Worm (Caenorhabditis elegans) whole organism, young adult: Measurements from ENCODE around the gene best-2.
A peak's percentile ranks its signal among the peaks of the same experiment; 100 is the strongest.

Source experiments
- B0035.1 ChIP-seq: sonication (generic microtip); optimal IDR thresholded peaks from 2 replicates; lab custom pipeline; 2016; ENCODE audit warnings: missing genetic modification characterization, mild to moderate bottlenecking, missing compliant biosample characterization, missing genotype, missing genetic modification reagents
- C06A6.2 ChIP-seq: fragments of 200-800 bp; sonication (Bioruptor generic); conservative IDR thresholded peaks from 2 replicates; pipeline ENCODE4 v1.3.6; 2022; ENCODE audit warnings: missing genetic modification characterization, missing compliant biosample characterization
- C17E4.6 ChIP-seq: fragments of 200-800 bp; sonication (Bioruptor generic); IDR thresholded peaks from 2 replicates; pipeline ENCODE4 v1.3.6; 2022; ENCODE audit warnings: missing genetic modification reagents, missing genetic modification characterization, missing compliant biosample characterization
- F23B12.7 ChIP-seq: sonication (generic microtip); optimal IDR thresholded peaks from 2 replicates; lab custom pipeline; 2017; ENCODE audit warnings: missing genetic modification characterization, mild to moderate bottlenecking, missing compliant biosample characterization, antibody characterized with exemption, moderate library complexity; ENCODE audit not compliant: insufficient read depth
- K11D2.4 ChIP-seq: fragments of 200-800 bp; sonication (Bioruptor generic); IDR thresholded peaks from 2 replicates; pipeline ENCODE4 v1.3.6; 2022; ENCODE audit warnings: missing genetic modification reagents, missing genetic modification characterization, missing compliant biosample characterization
- T07F8.4 ChIP-seq: sonication (generic microtip); optimal IDR thresholded peaks from 2 replicates; lab custom pipeline; 2016; ENCODE audit warnings: mild to moderate bottlenecking, missing genetic modification characterization, moderate library complexity, missing compliant biosample characterization
- ZK185.1 ChIP-seq: sonication (generic microtip); optimal IDR thresholded peaks from 2 replicates; lab custom pipeline; 2016; ENCODE audit warnings: mild to moderate bottlenecking, missing genetic modification characterization, missing compliant biosample characterization; ENCODE audit not compliant: poor library complexity, severe bottlenecking
- aptf-2 ChIP-seq: fragments of 200-800 bp; sonication (Bioruptor generic); conservative IDR thresholded peaks from 2 replicates; pipeline ENCODE4 v1.3.6; 2022; ENCODE audit warnings: missing genetic modification reagents, missing genetic modification characterization, missing compliant biosample characterization
- aptf-3 ChIP-seq: fragments of 200-800 bp; sonication (Bioruptor generic); IDR thresholded peaks from 2 replicates; pipeline ENCODE4 v1.3.6; 2022; ENCODE audit warnings: missing genetic modification characterization, missing compliant biosample characterization
- ccch-3 ChIP-seq: fragments of 200-800 bp; sonication (Bioruptor generic); optimal IDR thresholded peaks from 2 replicates; lab custom pipeline; 2018; ENCODE audit warnings: mild to moderate bottlenecking, missing genetic modification characterization, missing compliant biosample characterization
- ceh-58 ChIP-seq: fragments of 200-800 bp; sonication (Bioruptor generic); IDR thresholded peaks from 2 replicates; pipeline ENCODE4 v1.3.6; 2022; ENCODE audit warnings: missing genetic modification characterization, missing compliant biosample characterization
- chd-7 ChIP-seq: sonication (generic microtip); optimal IDR thresholded peaks from 2 replicates; lab custom pipeline; 2016; ENCODE audit warnings: mild to moderate bottlenecking, missing genetic modification characterization, moderate library complexity, missing compliant biosample characterization
- die-1 ChIP-seq: sonication (generic microtip); optimal IDR thresholded peaks from 2 replicates; lab custom pipeline; 2016; ENCODE audit warnings: missing genotype, mild to moderate bottlenecking, missing genetic modification characterization, missing compliant biosample characterization
- egl-18 ChIP-seq: fragments of 200-800 bp; sonication (Bioruptor generic); IDR thresholded peaks from 2 replicates; pipeline ENCODE4 v1.3.6; 2022; ENCODE audit warnings: missing genetic modification reagents, missing genetic modification characterization, missing compliant biosample characterization
- egrh-3 ChIP-seq: fragments of 200-800 bp; sonication (Bioruptor generic); IDR thresholded peaks from 2 replicates; pipeline ENCODE4 v1.3.6; 2022; ENCODE audit warnings: missing genetic modification reagents, missing genetic modification characterization, missing compliant biosample characterization
- fkh-3 ChIP-seq: sonication (generic microtip); optimal IDR thresholded peaks from 2 replicates; lab custom pipeline; 2016; ENCODE audit warnings: mild to moderate bottlenecking, missing genetic modification characterization, missing compliant biosample characterization
- hlh-26 ChIP-seq: fragments of 200-800 bp; sonication (Bioruptor generic); conservative IDR thresholded peaks from 2 replicates; pipeline ENCODE4 v1.3.6; 2022; ENCODE audit warnings: missing genetic modification reagents, missing genetic modification characterization, missing compliant biosample characterization
- hmg-1.2 ChIP-seq: fragments of 200-800 bp; sonication (Bioruptor generic); IDR thresholded peaks from 2 replicates; pipeline ENCODE4 v1.3.6; 2022; ENCODE audit warnings: missing genetic modification reagents, missing genetic modification characterization, missing compliant biosample characterization
- hsf-1 ChIP-seq: fragments of 200-800 bp; sonication (Bioruptor generic); IDR thresholded peaks from 2 replicates; pipeline ENCODE4 v1.3.6; 2022; ENCODE audit warnings: missing genetic modification reagents, missing genetic modification characterization, missing compliant biosample characterization
- let-526 ChIP-seq: fragments of 200-800 bp; sonication (Bioruptor generic); IDR thresholded peaks from 2 replicates; pipeline ENCODE4 v1.3.6; 2022; ENCODE audit warnings: missing genetic modification reagents, missing genetic modification characterization, missing compliant biosample characterization
- let-607 ChIP-seq, 2 experiments: fragments of 200-800 bp in 1 of 2; sonication (Bioruptor generic) in 1 of 2; sonication (generic microtip) in 1 of 2; optimal IDR thresholded peaks; 2 replicates each; lab custom pipeline; 2016 to 2018; ENCODE audit warnings: mild to moderate bottlenecking in 2 of 2, missing compliant biosample characterization in 2 of 2, missing genetic modification characterization in 2 of 2, moderate library complexity in 2 of 2, missing genotype in 1 of 2
- lin-40 ChIP-seq: sonication (generic microtip); optimal IDR thresholded peaks from 2 replicates; lab custom pipeline; 2016; ENCODE audit warnings: missing genetic modification characterization, mild to moderate bottlenecking, missing compliant biosample characterization, missing genotype, missing genetic modification reagents
- madf-10 ChIP-seq: sonication (generic microtip); optimal IDR thresholded peaks from 2 replicates; lab custom pipeline; 2016; ENCODE audit warnings: mild to moderate bottlenecking, missing genetic modification characterization, missing compliant biosample characterization
- madf-3 ChIP-seq: fragments of 200-800 bp; sonication (Bioruptor generic); IDR thresholded peaks from 2 replicates; pipeline ENCODE4 v1.3.6; 2022; ENCODE audit warnings: missing genetic modification reagents, missing genetic modification characterization, missing compliant biosample characterization
- madf-6 ChIP-seq: fragments of 200-800 bp; sonication (Bioruptor generic); IDR thresholded peaks from 2 replicates; pipeline ENCODE4 v1.3.6; 2022; ENCODE audit warnings: missing genetic modification reagents, missing genetic modification characterization, missing compliant biosample characterization
- mel-28 ChIP-seq: sonication (generic microtip); optimal IDR thresholded peaks from 2 replicates; lab custom pipeline; 2016; ENCODE audit warnings: borderline replicate concordance, mild to moderate bottlenecking, missing genetic modification characterization, missing compliant biosample characterization
- mxl-1 ChIP-seq: sonication (generic microtip); optimal IDR thresholded peaks from 2 replicates; lab custom pipeline; 2016; ENCODE audit warnings: missing genetic modification characterization, missing compliant biosample characterization
- nhr-179 ChIP-seq: sonication (generic microtip); optimal IDR thresholded peaks from 2 replicates; lab custom pipeline; 2016; ENCODE audit warnings: mild to moderate bottlenecking, missing genetic modification characterization, missing compliant biosample characterization
- nhr-90 ChIP-seq: sonication (generic microtip); optimal IDR thresholded peaks from 2 replicates; lab custom pipeline; 2016; ENCODE audit warnings: missing genotype, mild to moderate bottlenecking, missing genetic modification characterization, missing compliant biosample characterization
- pbrm-1 ChIP-seq: fragments of 200-800 bp; sonication (Bioruptor generic); IDR thresholded peaks from 2 replicates; pipeline ENCODE4 v1.3.6; 2022; ENCODE audit warnings: missing genetic modification reagents, missing genetic modification characterization, missing compliant biosample characterization
- repo-1 ChIP-seq: sonication (generic microtip); optimal IDR thresholded peaks from 2 replicates; lab custom pipeline; 2017; ENCODE audit warnings: mild to moderate bottlenecking, missing genetic modification characterization, missing compliant biosample characterization
- sea-2 ChIP-seq: fragments of 200-800 bp; sonication (Bioruptor generic); IDR thresholded peaks from 2 replicates; pipeline ENCODE4 v1.3.6; 2022; ENCODE audit warnings: missing genetic modification characterization, missing compliant biosample characterization
- snpc-4 ChIP-seq, 5 experiments: fragments of 150-350 bp in 1 of 5; sonication (generic microtip) in 4 of 5; optimal IDR thresholded peaks; 2 replicates each; lab custom pipeline; 2014 to 2018; ENCODE audit warnings: missing genetic modification characterization in 5 of 5, missing biosample characterization in 3 of 5, antibody characterized with exemption in 2 of 5, mild to moderate bottlenecking in 2 of 5, missing compliant biosample characterization in 2 of 5, missing genotype in 2 of 5, moderate library complexity in 2 of 5, missing genetic modification reagents in 1 of 5
- somi-1 ChIP-seq: fragments of 200-800 bp; sonication (Bioruptor generic); optimal IDR thresholded peaks from 2 replicates; lab custom pipeline; 2018; ENCODE audit warnings: mild to moderate bottlenecking, missing genetic modification characterization, missing compliant biosample characterization
- tbp1 ChIP-seq: fragments of 200-800 bp; sonication (Bioruptor generic); optimal IDR thresholded peaks from 2 replicates; lab custom pipeline; 2018; ENCODE audit warnings: mild to moderate bottlenecking, missing genetic modification characterization, missing compliant biosample characterization
- tbx-9 ChIP-seq: sonication (generic microtip); optimal IDR thresholded peaks from 2 replicates; lab custom pipeline; 2016; ENCODE audit warnings: borderline replicate concordance, missing genetic modification characterization, inconsistent platforms, missing compliant biosample characterization
- unc-130 ChIP-seq: sonication (generic microtip); optimal IDR thresholded peaks from 2 replicates; lab custom pipeline; 2016; ENCODE audit warnings: missing genetic modification reagents, missing genetic modification characterization, missing compliant biosample characterization
- ztf-26 ChIP-seq: sonication (generic microtip); optimal IDR thresholded peaks from 2 replicates; lab custom pipeline; 2017; ENCODE audit warnings: missing genetic modification characterization, missing compliant biosample characterization

best-2 gene

DNA sequence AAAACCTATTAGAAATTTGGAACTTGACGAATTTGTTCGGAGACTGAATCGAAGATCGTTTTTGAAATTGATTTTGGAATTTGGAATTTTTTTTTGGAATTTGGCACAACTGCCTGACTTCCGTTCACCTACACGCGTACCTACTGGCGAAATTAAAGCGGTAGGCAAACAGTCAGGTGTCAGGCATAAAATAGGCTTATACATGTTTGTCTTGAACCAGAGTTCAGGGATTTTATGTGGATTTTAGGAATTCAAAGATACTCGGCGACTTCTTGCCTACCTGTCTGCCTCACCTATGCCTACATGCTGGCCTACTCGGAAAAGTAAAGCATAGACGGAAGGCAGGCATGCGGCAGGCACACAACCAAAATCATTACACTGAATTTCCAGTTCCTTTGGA, 34.5 kb downstream of the best-2 start:
- TF ChIP-seq let-607 (tag; optimal IDR thresholded peaks at IDR 0.05; lab: Kevin White, UChicago), result no peak
- no peak for TF ChIP-seq aptf-2 (GFP tag; lab: Robert Waterston, UW)
- TF ChIP-seq madf-6, result no peak
- TF ChIP-seq C06A6.2, result no peak
- no peak for TF ChIP-seq madf-10 (tag; lab: Kevin White, UChicago)
- TF ChIP-seq hmg-1.2, result no peak
- TF ChIP-seq ztf-26, result no peak
- TF ChIP-seq mel-28 (tag; lab: Kevin White, UChicago), result no peak
- TF ChIP-seq hsf-1 (GFP tag; lab: Robert Waterston, UW), result no peak

DNA sequence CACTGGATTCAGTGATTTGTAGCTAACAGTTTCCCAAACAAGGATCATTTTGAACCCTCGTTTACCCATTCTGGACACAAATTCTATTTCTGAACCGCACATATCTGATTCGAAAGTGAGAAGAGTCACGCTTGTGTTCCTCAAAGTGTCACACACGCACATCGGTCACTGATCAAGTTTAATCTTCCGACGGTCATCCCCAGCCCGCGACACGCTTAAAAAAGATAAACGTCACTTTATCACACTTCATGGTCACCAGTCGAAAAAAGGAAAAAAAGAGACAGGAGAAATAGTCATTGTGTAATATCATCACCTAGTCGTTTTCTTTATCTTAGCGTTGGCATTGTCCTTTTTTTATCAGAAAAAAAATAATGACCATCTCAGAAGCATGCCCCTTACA, 35.2 kb downstream of the best-2 start:
- peak; percentile 33 for TF ChIP-seq chd-7 (tag; lab: Kevin White, UChicago)
- TF ChIP-seq ccch-3 (GFP tag; lab: Kevin White, UChicago), result no peak
- TF ChIP-seq T07F8.4 (tag; lab: Kevin White, UChicago), result no peak
- TF ChIP-seq tbp1 (GFP tag; lab: Kevin White, UChicago), result no peak
- TF ChIP-seq ceh-58 (GFP tag; lab: Robert Waterston, UW), result no peak
- TF ChIP-seq ZK185.1 (tag; lab: Kevin White, UChicago), result no peak
- TF ChIP-seq nhr-90 (tag; lab: Kevin White, UChicago), result no peak
- no peak for TF ChIP-seq egl-18 (GFP tag; lab: Robert Waterston, UW)
- TF ChIP-seq pbrm-1 (GFP tag; lab: Robert Waterston, UW), result no peak
- TF ChIP-seq die-1 (tag; lab: Kevin White, UChicago), result peak; percentile 63
- TF ChIP-seq repo-1 (tag; lab: Kevin White, UChicago), result no peak
- no peak for TF ChIP-seq hlh-26 (GFP tag; lab: Robert Waterston, UW)
- TF ChIP-seq tbx-9 (tag; lab: Kevin White, UChicago), result no peak
- TF ChIP-seq nhr-179, result no peak
- no peak for TF ChIP-seq fkh-3 (tag; lab: Kevin White, UChicago)
- TF ChIP-seq ztf-26, result peak; percentile 78
- no peak for TF ChIP-seq unc-130 (GFP tag; lab: Kevin White, UChicago)
- TF ChIP-seq mxl-1 (tag; lab: Kevin White, UChicago), result no peak
- no peak for TF ChIP-seq egrh-3 (GFP tag; lab: Robert Waterston, UW)
- no peak for TF ChIP-seq madf-3 (GFP tag; lab: Robert Waterston, UW)
- TF ChIP-seq aptf-3 (GFP tag; lab: Robert Waterston, UW), result no peak
- TF ChIP-seq snpc-4 (GFP tag; optimal IDR thresholded peaks at IDR 0.05; lab: Kevin White, UChicago), result no peak
- no peak for TF ChIP-seq snpc-4 (tag; optimal IDR thresholded peaks at IDR 0.05; lab: Kevin White, UChicago)
- TF ChIP-seq lin-40 (tag; lab: Kevin White, UChicago), result peak; percentile 17
- 0 out of 2 replicates have a peak, but pooled peaks have one; percentile 30 for TF ChIP-seq K11D2.4 (GFP tag; lab: Robert Waterston, UW)
- no peak for TF ChIP-seq B0035.1 (tag; lab: Kevin White, UChicago)
- no peak for TF ChIP-seq F23B12.7
- no peak for TF ChIP-seq sea-2
- peak; percentile 17 for TF ChIP-seq somi-1 (GFP tag; lab: Kevin White, UChicago)
- no peak for TF ChIP-seq C17E4.6 (GFP tag; lab: Robert Waterston, UW)
- no peak for TF ChIP-seq let-526 (GFP tag; lab: Robert Waterston, UW)
- TF ChIP-seq mel-28 (tag; lab: Kevin White, UChicago), result no peak
- TF ChIP-seq, all 124 proteins: peak for 6
